Fruit fly (Drosophila melanogaster) whole organism, embryonic: ENCODE measurements around the gene spidey.

Experiments used
- CG11560 ChIP-seq: fragments of 200-800 bp; sonication (Bioruptor generic); IDR thresholded peaks from 3 replicates; pipeline ENCODE4 v1.3.6; 2022; ENCODE audit warnings: missing biosample characterization, missing genetic modification characterization
- CG14050 ChIP-seq: fragments of 200-800 bp; sonication (Bioruptor generic); IDR thresholded peaks from 3 replicates; pipeline ENCODE4 v1.3.6; 2022; ENCODE audit warnings: missing biosample characterization, missing genetic modification characterization
- CG16779 ChIP-seq: fragments of 200-800 bp; sonication (Bioruptor generic); IDR thresholded peaks from 2 replicates; pipeline ENCODE4 v1.3.6; 2022; ENCODE audit warnings: missing biosample characterization, missing genetic modification characterization
- CG16813 ChIP-seq: fragments of 200-800 bp; sonication (Bioruptor generic); IDR thresholded peaks from 3 replicates; pipeline ENCODE4 v1.3.6; 2022; ENCODE audit warnings: missing biosample characterization, missing genetic modification characterization; ENCODE audit not compliant: partially characterized antibody
- CG17802 ChIP-seq: fragments of 200-800 bp; sonication (Bioruptor generic); optimal IDR thresholded peaks from 2 replicates; lab custom pipeline; 2018; ENCODE audit warnings: missing biosample characterization, mild to moderate bottlenecking, missing genetic modification characterization, moderate library complexity
- CG18011 ChIP-seq: fragments of 200-800 bp; sonication (Bioruptor generic); optimal IDR thresholded peaks from 2 replicates; lab custom pipeline; 2017; ENCODE audit warnings: missing biosample characterization, missing genetic modification characterization, mild to moderate bottlenecking, moderate library complexity, missing genotype
- CG33557 ChIP-seq: fragments of 200-800 bp; sonication (Bioruptor generic); optimal IDR thresholded peaks from 2 replicates; lab custom pipeline; 2019; ENCODE audit warnings: missing biosample characterization, mild to moderate bottlenecking, missing genetic modification characterization, moderate library complexity
- CG3407 ChIP-seq: fragments of 200-800 bp; sonication (Bioruptor generic); optimal IDR thresholded peaks from 2 replicates; lab custom pipeline; 2018; ENCODE audit warnings: missing biosample characterization, mild to moderate bottlenecking, missing genetic modification characterization
- CG3847 ChIP-seq: fragments of 200-800 bp; sonication (Bioruptor generic); IDR thresholded peaks from 2 replicates; pipeline ENCODE4 v1.3.6; 2022; ENCODE audit warnings: missing biosample characterization, missing genetic modification characterization
- CG4360 ChIP-seq: fragments of 200-800 bp; sonication (Bioruptor generic); IDR thresholded peaks from 2 replicates; pipeline ENCODE4 v1.3.6; 2022; ENCODE audit warnings: missing biosample characterization, missing genetic modification characterization
- CG6791 ChIP-seq: fragments of 200-800 bp; sonication (Bioruptor generic); IDR thresholded peaks from 3 replicates; pipeline ENCODE4 v1.3.6; 2022; ENCODE audit warnings: missing biosample characterization, missing genetic modification characterization; ENCODE audit not compliant: partially characterized antibody
- CG8359 ChIP-seq: fragments of 200-800 bp; sonication (Bioruptor generic); optimal IDR thresholded peaks from 2 replicates; lab custom pipeline; 2017; ENCODE audit warnings: missing biosample characterization, mild to moderate bottlenecking, missing genetic modification characterization, borderline replicate concordance
- CG8924 ChIP-seq: fragments of 200-800 bp; optimal IDR thresholded peaks from 3 replicates; lab custom pipeline; 2019; ENCODE audit warnings: missing biosample characterization, mild to moderate bottlenecking, missing genetic modification characterization, moderate library complexity
- CrebB ChIP-seq: fragments of 200-800 bp; sonication (Bioruptor generic); optimal IDR thresholded peaks from 3 replicates; lab custom pipeline; 2018; ENCODE audit warnings: missing biosample characterization, mild to moderate bottlenecking, missing genetic modification characterization
- Dip2 ChIP-seq: fragments of 200-800 bp; sonication (Bioruptor generic); IDR thresholded peaks from 2 replicates; pipeline ENCODE4 v1.3.6; 2022; ENCODE audit warnings: missing biosample characterization, missing genetic modification characterization
- E2f1 ChIP-seq: fragments of 200-800 bp; sonication (Bioruptor generic); IDR thresholded peaks from 2 replicates; pipeline ENCODE4 v1.3.6; 2022; ENCODE audit warnings: missing biosample characterization, missing genetic modification characterization
- Ets65A ChIP-seq: fragments of 200-800 bp; sonication (Bioruptor generic); peaks from one replicate; lab custom pipeline; 2016; ENCODE audit warnings: missing biosample characterization, missing genetic modification characterization
- Jarid2 ChIP-seq: fragments of 200-800 bp; sonication (Bioruptor generic); optimal IDR thresholded peaks from 3 replicates; lab custom pipeline; 2017; ENCODE audit warnings: mild to moderate bottlenecking, missing biosample characterization, missing genetic modification reagents, missing genetic modification characterization
- MBD-R2 ChIP-seq: fragments of 200-800 bp; sonication (Bioruptor generic); IDR thresholded peaks from 2 replicates; pipeline ENCODE4 v1.3.6; 2022; ENCODE audit warnings: missing biosample characterization, missing genetic modification characterization
- Med ChIP-seq: fragments of 200-800 bp; sonication (Bioruptor generic); peaks from one replicate; lab custom pipeline; 2016; ENCODE audit warnings: missing biosample characterization, missing genetic modification characterization, mild to moderate bottlenecking, inconsistent platforms, moderate library complexity
- Myb ChIP-seq: fragments of 200-800 bp; sonication (Bioruptor generic); optimal IDR thresholded peaks from 2 replicates; lab custom pipeline; 2016; ENCODE audit warnings: missing biosample characterization, missing genetic modification characterization
- Oli ChIP-seq: fragments of 200-800 bp; sonication (Bioruptor generic); optimal IDR thresholded peaks from 2 replicates; lab custom pipeline; 2018; ENCODE audit warnings: missing biosample characterization, mild to moderate bottlenecking, missing genetic modification characterization, moderate library complexity
- Opbp ChIP-seq: fragments of 200-800 bp; sonication (Bioruptor generic); IDR thresholded peaks from 3 replicates; pipeline ENCODE4 v1.3.6; 2022; ENCODE audit warnings: missing biosample characterization, missing genetic modification characterization; ENCODE audit not compliant: partially characterized antibody
- PHDP ChIP-seq: fragments of 200-800 bp; sonication (Bioruptor generic); optimal IDR thresholded peaks from 3 replicates; lab custom pipeline; 2018; ENCODE audit warnings: missing biosample characterization, mild to moderate bottlenecking, missing genetic modification characterization, moderate library complexity
- Pdp1 ChIP-seq, 2 experiments: fragments of 200-800 bp; sonication (Bioruptor generic); optimal IDR thresholded peaks; 3 replicates each; lab custom pipeline; 2016; ENCODE audit warnings: missing biosample characterization in 2 of 2, missing genetic modification characterization in 2 of 2, mild to moderate bottlenecking in 1 of 2, moderate library complexity in 1 of 2
- ab ChIP-seq: fragments of 200-800 bp; sonication (Bioruptor generic); optimal IDR thresholded peaks from 2 replicates; lab custom pipeline; 2016; ENCODE audit warnings: missing biosample characterization, missing genetic modification characterization
- ase ChIP-seq: fragments of 200-800 bp; sonication (Bioruptor generic); IDR thresholded peaks from 3 replicates; pipeline ENCODE4 v1.3.6; 2022; ENCODE audit warnings: missing biosample characterization, missing genetic modification characterization
- ato ChIP-seq: fragments of 200-800 bp; sonication (Bioruptor generic); IDR thresholded peaks from 2 replicates; pipeline ENCODE4 v1.3.6; 2022; ENCODE audit warnings: missing biosample characterization, missing genetic modification characterization; ENCODE audit not compliant: partially characterized antibody
- cato ChIP-seq: fragments of 200-800 bp; sonication (Bioruptor generic); optimal IDR thresholded peaks from 2 replicates; lab custom pipeline; 2016; ENCODE audit warnings: missing biosample characterization, missing genetic modification characterization, borderline replicate concordance
- dan ChIP-seq: fragments of 200-800 bp; sonication (Bioruptor generic); IDR thresholded peaks from 2 replicates; pipeline ENCODE4 v1.3.6; 2022; ENCODE audit warnings: missing biosample characterization, missing genetic modification characterization
- dpn ChIP-seq, 2 experiments: fragments of 200-800 bp; sonication (Bioruptor generic); optimal IDR thresholded peaks; 3 replicates each; lab custom pipeline; 2016; ENCODE audit warnings: missing biosample characterization in 2 of 2, missing genetic modification characterization in 2 of 2
- en ChIP-seq: fragments of 200-800 bp; sonication (Bioruptor generic); optimal IDR thresholded peaks from 2 replicates; lab custom pipeline; 2016; ENCODE audit warnings: missing biosample characterization, missing genetic modification characterization
- gce ChIP-seq: fragments of 200-800 bp; sonication (Bioruptor generic); IDR thresholded peaks from 3 replicates; pipeline ENCODE4 v1.3.6; 2022; ENCODE audit warnings: missing biosample characterization, missing genetic modification characterization
- gem ChIP-seq: fragments of 200-800 bp; sonication (Bioruptor generic); optimal IDR thresholded peaks from 2 replicates; lab custom pipeline; 2019; ENCODE audit warnings: missing biosample characterization, mild to moderate bottlenecking, missing genetic modification characterization, moderate library complexity
- hkb ChIP-seq, 2 experiments: fragments of 200-800 bp in 1 of 2; fragments of >200 bp in 1 of 2; sonication (Bioruptor generic) in 1 of 2; IDR thresholded peaks in 1 of 2; optimal IDR thresholded peaks in 1 of 2; 2 replicates each; pipeline versions ENCODE4 v1.3.6 to Lab custom; 2017 to 2022; ENCODE audit warnings: missing biosample characterization in 1 of 2, missing genetic modification characterization in 1 of 2
- jumu ChIP-seq: fragments of 200-800 bp; sonication (Bioruptor generic); optimal IDR thresholded peaks from 3 replicates; lab custom pipeline; 2016; ENCODE audit warnings: missing biosample characterization, missing genetic modification characterization
- kah ChIP-seq: fragments of 200-800 bp; sonication (Bioruptor generic); optimal IDR thresholded peaks from 2 replicates; lab custom pipeline; 2018; ENCODE audit warnings: missing biosample characterization, mild to moderate bottlenecking, missing genetic modification characterization
- onecut ChIP-seq: fragments of 200-800 bp; sonication (Bioruptor generic); IDR thresholded peaks from 2 replicates; pipeline ENCODE4 v1.3.6; 2022; ENCODE audit warnings: missing biosample characterization, missing genetic modification characterization
- pfk ChIP-seq: fragments of 200-800 bp; sonication (Bioruptor generic); optimal IDR thresholded peaks from 2 replicates; lab custom pipeline; 2018; ENCODE audit warnings: missing biosample characterization, mild to moderate bottlenecking, missing genetic modification characterization, moderate library complexity
- pita ChIP-seq: fragments of 200-800 bp; sonication (Bioruptor generic); optimal IDR thresholded peaks from 2 replicates; lab custom pipeline; 2017; ENCODE audit warnings: missing biosample characterization, mild to moderate bottlenecking, missing genetic modification characterization
- repo ChIP-seq: fragments of 200-800 bp; sonication (Bioruptor generic); optimal IDR thresholded peaks from 2 replicates; lab custom pipeline; 2016; ENCODE audit warnings: missing biosample characterization, missing genetic modification characterization
- sens ChIP-seq: fragments of 200-800 bp; sonication (Bioruptor generic); peaks from one replicate; lab custom pipeline; 2016; ENCODE audit warnings: missing biosample characterization, missing genetic modification characterization
- sqz ChIP-seq: fragments of 200-800 bp; sonication (Bioruptor generic); optimal IDR thresholded peaks from 3 replicates; lab custom pipeline; 2018; ENCODE audit warnings: missing biosample characterization, mild to moderate bottlenecking, missing genetic modification characterization
- wek ChIP-seq: fragments of 200-800 bp; sonication (Bioruptor generic); optimal IDR thresholded peaks from 3 replicates; lab custom pipeline; 2018; ENCODE audit warnings: missing biosample characterization, mild to moderate bottlenecking, missing genetic modification characterization, moderate library complexity
- wor ChIP-seq: fragments of 200-800 bp; sonication (Bioruptor generic); IDR thresholded peaks from 2 replicates; pipeline ENCODE4 v1.3.6; 2022; ENCODE audit warnings: missing biosample characterization, missing genetic modification characterization
- z ChIP-seq: fragments of 200-800 bp; sonication (Bioruptor generic); IDR thresholded peaks from 3 replicates; pipeline ENCODE4 v1.3.6; 2022; ENCODE audit warnings: missing biosample characterization, missing genetic modification characterization

The spidey gene

dm6 chrX:7900659-7901058 lies 8.1 kb upstream of the spidey start:
- TF ChIP-seq Ets65A (GFP tag; lab: Kevin White, UChicago) (peak; percentile 65), sens (GFP tag; lab: Kevin White, UChicago) (peak; percentile 53), CG6791 (no peak), Opbp (GFP tag; lab: Robert Waterston, UW) (0 out of 3 replicates have a peak, but pooled peaks have one; percentile 10), CG18011 (GFP tag; lab: Kevin White, UChicago) (no peak)

dm6 chrX:7901153-7902038 lies 7.3 kb upstream of the spidey start, which contains the start of the genes RpS6 and bys:
Gene RpS6, minus strand, starts transcription at chrX:7901331.
Gene bys, plus strand, starts transcription at chrX:7901880.
- TF ChIP-seq CG8359 (GFP tag; lab: Kevin White, UChicago): no peak
- no peak for TF ChIP-seq gce (GFP tag; lab: Robert Waterston, UW)
- peak; percentile 38; the same call in 1 of the 2 replicates for TF ChIP-seq CG3847 (GFP tag; lab: Robert Waterston, UW)
- peak; percentile 57 for TF ChIP-seq pfk (GFP tag; lab: Kevin White, UChicago)
- TF ChIP-seq ab (GFP tag; lab: Kevin White, UChicago): no peak
- TF ChIP-seq Myb (GFP tag; lab: Kevin White, UChicago): no peak
- TF ChIP-seq cato: no peak
- no peak for TF ChIP-seq wor (GFP tag; lab: Robert Waterston, UW)
- TF ChIP-seq CG16779 (GFP tag; lab: Robert Waterston, UW): peak; percentile 65
- peak; percentile 46 for TF ChIP-seq CrebB (tag; lab: Kevin White, UChicago)
- no peak for TF ChIP-seq CG11560 (tag; lab: Robert Waterston, UW)
- TF ChIP-seq dpn (GFP tag; optimal IDR thresholded peaks at IDR 0.05; lab: Kevin White, UChicago): peak; percentile 30 to 31
- peak; percentile 50 for TF ChIP-seq gem (tag; lab: Kevin White, UChicago)
- 0 out of 3 replicates have a peak, but pooled peaks have one; percentile 22 for TF ChIP-seq z (GFP tag; lab: Robert Waterston, UW)
- TF ChIP-seq repo (GFP tag; lab: Kevin White, UChicago): no peak
- TF ChIP-seq Dip2 (GFP tag; lab: Robert Waterston, UW): no peak
- peak; percentile 89 for TF ChIP-seq Med (GFP tag; lab: Kevin White, UChicago)
- peak; percentile 87 for TF ChIP-seq CG16813
- peak; percentile 38 for TF ChIP-seq MBD-R2 (GFP tag; lab: Robert Waterston, UW)
- peak; percentile 33 for TF ChIP-seq wek
- peak; percentile 49 for TF ChIP-seq Jarid2 (GFP tag; lab: Kevin White, UChicago)
- TF ChIP-seq CG3407: no peak
- TF ChIP-seq CG8924 (tag; lab: Kevin White, UChicago): peak; percentile 3
- peak; percentile 19 for TF ChIP-seq CG33557 (GFP tag; lab: Kevin White, UChicago)
- peak; percentile 36 for TF ChIP-seq PHDP (tag; lab: Kevin White, UChicago)
- peak; percentile 15 to 42 for TF ChIP-seq Pdp1 (GFP tag; optimal IDR thresholded peaks at IDR 0.05; lab: Kevin White, UChicago)
- peak; percentile 34 for TF ChIP-seq CG17802 (tag; lab: Kevin White, UChicago)
- peak; percentile 82 for TF ChIP-seq sqz (GFP tag; lab: Kevin White, UChicago)
- TF ChIP-seq kah: peak; percentile 41
- TF ChIP-seq jumu (GFP tag; lab: Kevin White, UChicago): no peak
- TF ChIP-seq hkb (optimal IDR thresholded peaks at IDR 0.05; lab: Kevin White, UChicago): no peak
- peak; percentile 35; the same call in 1 of the 2 replicates for TF ChIP-seq hkb (GFP tag; IDR thresholded peaks at IDR 0.05; lab: Robert Waterston, UW)
- TF ChIP-seq ato (GFP tag; lab: Robert Waterston, UW): peak; percentile 76
- no peak for TF ChIP-seq pita (GFP tag; lab: Kevin White, UChicago)
- no peak for TF ChIP-seq dan (GFP tag; lab: Robert Waterston, UW)
- no peak; the same call in 2 of the 3 replicates for TF ChIP-seq CG14050 (GFP tag; lab: Robert Waterston, UW)
- TF ChIP-seq E2f1 (GFP tag; lab: Robert Waterston, UW): peak; percentile 12; the same call in 1 of the 2 replicates
- peak; percentile 33 for TF ChIP-seq Oli
- TF ChIP-seq onecut (GFP tag; lab: Robert Waterston, UW): peak; percentile 75
- TF ChIP-seq CG4360: no peak
- peak; percentile 61; the same call in 1 of the 3 replicates for TF ChIP-seq ase (GFP tag; lab: Robert Waterston, UW)
- TF ChIP-seq en (GFP tag; lab: Kevin White, UChicago): no peak
